Fruit fly (Drosophila melanogaster): ENCODE data around the gene RhoGAP100F.

- no peak for TF ChIP-seq CG8478 (optimal IDR thresholded peaks at IDR 0.05)
- TF ChIP-seq CTCF (optimal IDR thresholded peaks at IDR 0.05): no peak
Measured at dm6 chr3R:31824200-31824599, 11.8 kb downstream of the RhoGAP100F start.

All from S2 (cell line).